Worm (Caenorhabditis elegans): Measurements from ENCODE around the gene Y37E11AM.2.

- TF ChIP-seq dao-5 (tag; optimal IDR thresholded peaks at IDR 0.05) (no peak), him-1 (tag; optimal IDR thresholded peaks at IDR 0.05) (no peak), W03F9.2 (tag; optimal IDR thresholded peaks at IDR 0.05) (no peak)
These were observed 27.0 kb upstream of the Y37E11AM.2 start for ce11 chrIV:3752276-3752675.

Measured in whole organism, L4/young adult.